Worm (Caenorhabditis elegans) whole organism, early embryonic: ENCODE data around the gene srx-88.

ENCODE experiments used
- B0310.2 ChIP-seq: sonication (generic microtip); optimal IDR thresholded peaks from 2 replicates; lab custom pipeline; 2016; ENCODE audit warnings: mild to moderate bottlenecking, missing genetic modification characterization, missing compliant biosample characterization
- F13C5.2 ChIP-seq: sonication (generic microtip); optimal IDR thresholded peaks from 2 replicates; lab custom pipeline; 2017; ENCODE audit warnings: mild to moderate bottlenecking, missing genetic modification characterization, inconsistent platforms, missing compliant biosample characterization
- aly-1 ChIP-seq: sonication (generic microtip); optimal IDR thresholded peaks from 2 replicates; lab custom pipeline; 2016; ENCODE audit warnings: missing genetic modification characterization, missing compliant biosample characterization
- ama-1 ChIP-seq: fragments of 150-350 bp; optimal IDR thresholded peaks from 2 replicates; lab custom pipeline; 2014
- ceh-36 ChIP-seq: sonication (generic microtip); optimal IDR thresholded peaks from 2 replicates; lab custom pipeline; 2016; ENCODE audit warnings: missing genetic modification characterization, inconsistent platforms, missing compliant biosample characterization
- ets-7 ChIP-seq: sonication (generic microtip); optimal IDR thresholded peaks from 2 replicates; lab custom pipeline; 2016; ENCODE audit warnings: missing genotype, missing genetic modification characterization, missing compliant biosample characterization
- flt-1 ChIP-seq: fragments of 200-800 bp; sonication (Bioruptor generic); IDR thresholded peaks from 2 replicates; pipeline ENCODE4 v1.3.6; 2022; ENCODE audit warnings: missing genetic modification characterization, missing compliant biosample characterization
- hmg-4 ChIP-seq: fragments of 200-800 bp; sonication (Bioruptor generic); optimal IDR thresholded peaks from 2 replicates; lab custom pipeline; 2018; ENCODE audit warnings: mild to moderate bottlenecking, missing genetic modification characterization, missing compliant biosample characterization
- hnd-1 ChIP-seq: sonication (generic microtip); optimal IDR thresholded peaks from 2 replicates; lab custom pipeline; 2016; ENCODE audit warnings: missing genetic modification characterization, missing compliant biosample characterization
- scrt-1 ChIP-seq: fragments of 200-800 bp; sonication (Bioruptor generic); IDR thresholded peaks from 2 replicates; pipeline ENCODE4 v1.3.6; 2022; ENCODE audit warnings: missing genetic modification characterization, missing compliant biosample characterization
- sea-1 ChIP-seq: fragments of 200-800 bp; sonication (Bioruptor generic); conservative IDR thresholded peaks from 2 replicates; pipeline ENCODE4 v1.3.6; 2022; ENCODE audit warnings: missing genetic modification characterization, missing compliant biosample characterization
- tbx-11 ChIP-seq: fragments of 200-800 bp; sonication (Bioruptor generic); IDR thresholded peaks from 2 replicates; pipeline ENCODE4 v1.3.6; 2022; ENCODE audit warnings: missing genetic modification characterization, missing compliant biosample characterization
- tbx-37 ChIP-seq: fragments of 200-800 bp; sonication (Bioruptor generic); conservative IDR thresholded peaks from 2 replicates; pipeline ENCODE4 v1.3.6; 2022; ENCODE audit warnings: missing genetic modification reagents, missing genetic modification characterization, missing compliant biosample characterization

ce11 chrV:11545227-11545626 is 38.1 kb upstream of the srx-88 start, which contains the start of gene F38B7.10:
- TF ChIP-seq ama-1 (lab: Kevin White, UChicago) (no peak), ceh-36 (no peak), ets-7 (tag; lab: Kevin White, UChicago) (no peak), scrt-1 (GFP tag; lab: Robert Waterston, UW) (no peak), tbx-11 (no peak), hnd-1 (no peak), B0310.2 (no peak), aly-1 (no peak), flt-1 (GFP tag; lab: Robert Waterston, UW) (no peak), tbx-37 (no peak), sea-1 (GFP tag; lab: Robert Waterston, UW) (no peak), F13C5.2 (tag; lab: Kevin White, UChicago) (no peak), hmg-4 (GFP tag; lab: Kevin White, UChicago) (no peak)
